Worm (Caenorhabditis elegans) whole organism, midembryonic: Measurements from ENCODE around the gene F09E10.1.

ENCODE experiments used
- flt-1 ChIP-seq: fragments of 200-800 bp; sonication (Bioruptor generic); IDR thresholded peaks from 2 replicates; pipeline ENCODE4 v1.3.6; 2022; ENCODE audit warnings: missing genetic modification characterization, missing compliant biosample characterization
- klf-2 ChIP-seq: fragments of 200-800 bp; sonication (Bioruptor generic); conservative IDR thresholded peaks from 2 replicates; pipeline ENCODE4 v1.3.6; 2022; ENCODE audit warnings: missing genetic modification reagents, missing genetic modification characterization, missing compliant biosample characterization
- tab-1 ChIP-seq: fragments of 200-800 bp; sonication (Bioruptor generic); IDR thresholded peaks from 2 replicates; pipeline ENCODE4 v1.3.6; 2022; ENCODE audit warnings: missing genetic modification characterization, missing compliant biosample characterization
- ztf-23 ChIP-seq: fragments of 200-800 bp; sonication (Bioruptor generic); IDR thresholded peaks from 2 replicates; pipeline ENCODE4 v1.3.6; 2022; ENCODE audit warnings: missing genetic modification reagents, missing genetic modification characterization, missing compliant biosample characterization

- TF ChIP-seq flt-1 (GFP tag; lab: Robert Waterston, UW) (no peak), ztf-23 (GFP tag; lab: Robert Waterston, UW) (no peak), klf-2 (no peak), tab-1 (GFP tag; lab: Robert Waterston, UW) (no peak)
Measured at ce11 chrX:1477932-1478331, 24.7 kb upstream of the F09E10.1 start.
